Fruit fly (Drosophila melanogaster): ENCODE data around the gene Men.

dm6 chr3R:12681275-12681674 lies 41.0 kb downstream of the Men start, which contains the start of gene Cyp313a4:
- TF ChIP-seq usp (GFP tag; optimal IDR thresholded peaks at IDR 0.05) (no peak), CG8478 (optimal IDR thresholded peaks at IDR 0.05) (no peak), psq (optimal IDR thresholded peaks at IDR 0.05) (no peak), Dll (optimal IDR thresholded peaks at IDR 0.05) (no peak), pan (optimal IDR thresholded peaks at IDR 0.05) (no peak)

Data from whole organism.